Fruit fly (Drosophila melanogaster): ENCODE measurements around the gene Fkbp39.

The Fkbp39 gene

DNA sequence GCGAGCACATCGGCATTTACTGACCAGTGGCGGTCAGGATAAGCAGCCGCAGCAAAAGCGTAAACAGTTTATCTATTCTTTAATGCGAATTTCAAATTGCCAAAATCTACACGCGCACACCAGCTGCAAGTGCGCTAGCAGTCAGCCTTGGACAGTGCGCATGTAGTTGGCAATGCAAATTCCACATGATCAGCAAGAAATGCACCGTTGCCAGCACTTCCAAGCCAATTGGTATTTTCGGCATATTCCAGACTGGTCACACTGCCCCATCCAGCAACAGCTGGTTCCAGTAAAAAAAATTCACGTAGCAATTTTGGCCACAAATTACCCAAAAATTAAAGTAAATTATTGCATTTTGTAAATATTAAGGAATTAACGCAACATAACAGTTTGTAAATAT lies 45.2 kb downstream of the Fkbp39 start (continued):
- TF ChIP-seq dmrt99B (tag; optimal IDR thresholded peaks at IDR 0.05) (no peak), CG10209 (GFP tag; optimal IDR thresholded peaks at IDR 0.05) (no peak), jigr1 (GFP tag; IDR thresholded peaks at IDR 0.05) (no peak), hb (GFP tag; IDR thresholded peaks at IDR 0.05; ENCODE audit: partially characterized antibody) (no peak), dan (GFP tag; IDR thresholded peaks at IDR 0.05) (no peak), CG32532 (GFP tag; IDR thresholded peaks at IDR 0.05) (no peak), CG17359 (tag; optimal IDR thresholded peaks at IDR 0.05) (no peak), CG4360 (GFP tag; IDR thresholded peaks at IDR 0.05) (no peak), Pdp1 (GFP tag; optimal IDR thresholded peaks at IDR 0.05) (peak in 1 of 2 experiments; percentile 54), wor (GFP tag; IDR thresholded peaks at IDR 0.05) (no peak), onecut (GFP tag; IDR thresholded peaks at IDR 0.05) (no peak), Atf-2 (GFP tag; optimal IDR thresholded peaks at IDR 0.05) (no peak), jing (GFP tag; optimal IDR thresholded peaks at IDR 0.05) (no peak), gcm (GFP tag; optimal IDR thresholded peaks at IDR 0.05) (no peak), CG9609 (GFP tag; optimal IDR thresholded peaks at IDR 0.05) (peak; percentile 12), CG3407 (GFP tag; optimal IDR thresholded peaks at IDR 0.05) (no peak), CG18011 (GFP tag; optimal IDR thresholded peaks at IDR 0.05) (peak; percentile 99), Taf1 (GFP tag; IDR thresholded peaks at IDR 0.05) (no peak), CG15269 (tag; optimal IDR thresholded peaks at IDR 0.05) (no peak), CG15601 (tag; optimal IDR thresholded peaks at IDR 0.05) (no peak), Dp (GFP tag; optimal IDR thresholded peaks at IDR 0.05) (peak; percentile 83), Optix (GFP tag; IDR thresholded peaks at IDR 0.05) (no peak), Bgb (GFP tag; IDR thresholded peaks at IDR 0.05; ENCODE audit: partially characterized antibody) (no peak), stc (GFP tag; IDR thresholded peaks at IDR 0.05) (no peak), Bteb2 (GFP tag; optimal IDR thresholded peaks at IDR 0.05) (no peak), Lim3 (GFP tag; IDR thresholded peaks at IDR 0.05) (no peak), Dfd (GFP tag; optimal IDR thresholded peaks at IDR 0.05) (no peak), CG4328 (GFP tag; optimal IDR thresholded peaks at IDR 0.05) (no peak), CG8944 (GFP tag; optimal IDR thresholded peaks at IDR 0.05) (no peak), yki (optimal IDR thresholded peaks at IDR 0.05) (no peak), nerfin-2 (GFP tag; IDR thresholded peaks at IDR 0.05; ENCODE audit: partially characterized antibody) (no peak), Blimp-1 (GFP tag; optimal IDR thresholded peaks at IDR 0.05) (no peak), NC2α (GFP tag; optimal IDR thresholded peaks at IDR 0.05) (no peak), CG11093 (GFP tag; IDR thresholded peaks at IDR 0.05) (no peak), Max (GFP tag; optimal IDR thresholded peaks at IDR 0.05) (peak; percentile 69), CG12769 (tag; optimal IDR thresholded peaks at IDR 0.05) (peak; percentile 31), HmgZ (tag; optimal IDR thresholded peaks at IDR 0.05) (peak; percentile 84), CG15073 (GFP tag; optimal IDR thresholded peaks at IDR 0.05) (no peak), pan (optimal IDR thresholded peaks at IDR 0.05) (no peak), pan (GFP tag; optimal IDR thresholded peaks at IDR 0.05 in 1 of 2, IDR thresholded peaks at IDR 0.05 in 1 of 2) (no peak), CG11456 (GFP tag; IDR thresholded peaks at IDR 0.05) (no peak), Meics (GFP tag; optimal IDR thresholded peaks at IDR 0.05) (no peak), hkb (optimal IDR thresholded peaks at IDR 0.05) (peak; percentile 8), hkb (GFP tag; IDR thresholded peaks at IDR 0.05) (no peak), Atf6 (GFP tag; IDR thresholded peaks at IDR 0.05) (no peak), wdn (GFP tag; IDR thresholded peaks at IDR 0.05) (no peak), trh (GFP tag; optimal IDR thresholded peaks at IDR 0.05) (no peak), lab (GFP tag; optimal IDR thresholded peaks at IDR 0.05) (no peak), CG17186 (GFP tag; optimal IDR thresholded peaks at IDR 0.05) (peak; percentile 93), Hr51 (GFP tag; optimal IDR thresholded peaks at IDR 0.05) (peak in 1 of 2 experiments; percentile 7), zfh1 (GFP tag; IDR thresholded peaks at IDR 0.05) (no peak), CG13775 (GFP tag; optimal IDR thresholded peaks at IDR 0.05) (no peak)

Data from whole organism, embryonic.